Fruit fly (Drosophila melanogaster) whole organism, embryonic: Measurements from ENCODE around the gene bma.

Experiments used
- BEAF-32 ChIP-seq: fragments of 200-800 bp; sonication (Bioruptor generic); optimal IDR thresholded peaks from 3 replicates; lab custom pipeline; 2017; ENCODE audit warnings: missing biosample characterization, missing genetic modification characterization, mild to moderate bottlenecking, moderate library complexity, missing genetic modification reagents
- CG11247 ChIP-seq: fragments of 200-800 bp; sonication (Bioruptor generic); IDR thresholded peaks from 2 replicates; pipeline ENCODE4 v1.3.6; 2022; ENCODE audit warnings: missing biosample characterization, missing genetic modification characterization
- CG12155 ChIP-seq: fragments of 200-800 bp; sonication (Bioruptor generic); optimal IDR thresholded peaks from 3 replicates; lab custom pipeline; 2016; ENCODE audit warnings: missing biosample characterization, missing genetic modification characterization
- CG15073 ChIP-seq: fragments of 200-800 bp; sonication (Bioruptor generic); optimal IDR thresholded peaks from 2 replicates; lab custom pipeline; 2016; ENCODE audit warnings: missing biosample characterization, missing genetic modification characterization
- CG1529 ChIP-seq: fragments of 200-800 bp; sonication (Bioruptor generic); optimal IDR thresholded peaks from 3 replicates; lab custom pipeline; 2018; ENCODE audit warnings: missing biosample characterization, missing genetic modification characterization
- CG16863 ChIP-seq: fragments of 200-800 bp; sonication (Bioruptor generic); optimal IDR thresholded peaks from 3 replicates; lab custom pipeline; 2016; ENCODE audit warnings: missing biosample characterization, missing genetic modification characterization
- CG17612 ChIP-seq: fragments of 200-800 bp; sonication (Bioruptor generic); IDR thresholded peaks from 2 replicates; pipeline ENCODE4 v1.3.6; 2022; ENCODE audit warnings: missing biosample characterization, missing genetic modification characterization
- CG17802 ChIP-seq: fragments of 200-800 bp; sonication (Bioruptor generic); optimal IDR thresholded peaks from 2 replicates; lab custom pipeline; 2018; ENCODE audit warnings: missing biosample characterization, mild to moderate bottlenecking, missing genetic modification characterization, moderate library complexity
- CG17912 ChIP-seq: fragments of 200-800 bp; sonication (Bioruptor generic); optimal IDR thresholded peaks from 2 replicates; lab custom pipeline; 2018; ENCODE audit warnings: missing biosample characterization, mild to moderate bottlenecking, missing genetic modification characterization
- CG1832 ChIP-seq: fragments of 200-800 bp; sonication (Bioruptor generic); optimal IDR thresholded peaks from 2 replicates; lab custom pipeline; 2017; ENCODE audit warnings: missing biosample characterization, mild to moderate bottlenecking, missing genetic modification characterization, inconsistent platforms
- CG18476 ChIP-seq: fragments of 200-800 bp; sonication (Bioruptor generic); optimal IDR thresholded peaks from 2 replicates; lab custom pipeline; 2016; ENCODE audit warnings: missing biosample characterization, mild to moderate bottlenecking, missing genetic modification characterization
- CG2116 ChIP-seq: fragments of 200-800 bp; sonication (Bioruptor generic); optimal IDR thresholded peaks from 3 replicates; lab custom pipeline; 2018; ENCODE audit warnings: missing biosample characterization, mild to moderate bottlenecking, missing genetic modification characterization
- CG2120 ChIP-seq: fragments of 200-800 bp; sonication (Bioruptor generic); optimal IDR thresholded peaks from 3 replicates; lab custom pipeline; 2016; ENCODE audit warnings: missing biosample characterization, missing genetic modification characterization
- CG32767 ChIP-seq: fragments of 200-800 bp; sonication (Bioruptor generic); IDR thresholded peaks from 2 replicates; pipeline ENCODE4 v1.3.6; 2022; ENCODE audit warnings: missing biosample characterization, missing genetic modification characterization
- CG4360 ChIP-seq: fragments of 200-800 bp; sonication (Bioruptor generic); IDR thresholded peaks from 2 replicates; pipeline ENCODE4 v1.3.6; 2022; ENCODE audit warnings: missing biosample characterization, missing genetic modification characterization
- CG4854 ChIP-seq: fragments of 200-800 bp; sonication (Bioruptor generic); optimal IDR thresholded peaks from 2 replicates; lab custom pipeline; 2016; ENCODE audit warnings: missing biosample characterization, missing genetic modification characterization, inconsistent platforms
- CG7963 ChIP-seq: fragments of 200-800 bp; sonication (Bioruptor generic); IDR thresholded peaks from 3 replicates; pipeline ENCODE4 v1.3.6; 2022; ENCODE audit warnings: missing biosample characterization, missing genetic modification characterization; ENCODE audit not compliant: partially characterized antibody
- CG8924 ChIP-seq: fragments of 200-800 bp; optimal IDR thresholded peaks from 3 replicates; lab custom pipeline; 2019; ENCODE audit warnings: missing biosample characterization, mild to moderate bottlenecking, missing genetic modification characterization, moderate library complexity
- CG8944 ChIP-seq: fragments of 200-800 bp; sonication (Bioruptor generic); optimal IDR thresholded peaks from 3 replicates; lab custom pipeline; 2016; ENCODE audit warnings: missing biosample characterization, missing genetic modification characterization
- CG9727 ChIP-seq: fragments of 200-800 bp; sonication (Bioruptor generic); optimal IDR thresholded peaks from 3 replicates; lab custom pipeline; 2017; ENCODE audit warnings: missing biosample characterization, mild to moderate bottlenecking, missing genetic modification characterization
- Dip2 ChIP-seq: fragments of 200-800 bp; sonication (Bioruptor generic); IDR thresholded peaks from 2 replicates; pipeline ENCODE4 v1.3.6; 2022; ENCODE audit warnings: missing biosample characterization, missing genetic modification characterization
- H15 ChIP-seq: fragments of 200-800 bp; sonication (Bioruptor generic); IDR thresholded peaks from 3 replicates; pipeline ENCODE4 v1.3.6; 2022; ENCODE audit warnings: missing biosample characterization, missing genetic modification characterization
- Hr51 ChIP-seq, 2 experiments: fragments of 200-800 bp; sonication (Bioruptor generic); optimal IDR thresholded peaks; 2 replicates in 1 of 2; 3 replicates in 1 of 2; lab custom pipeline; 2016 to 2018; ENCODE audit warnings: missing biosample characterization in 2 of 2, missing genetic modification characterization in 2 of 2, mild to moderate bottlenecking in 1 of 2, moderate library complexity in 1 of 2
- Hsf ChIP-seq: fragments of 200-800 bp; sonication (Bioruptor generic); optimal IDR thresholded peaks from 3 replicates; lab custom pipeline; 2016; ENCODE audit warnings: missing biosample characterization, missing genetic modification characterization
- Kr ChIP-seq: fragments of 200-800 bp; sonication (Bioruptor generic); optimal IDR thresholded peaks from 2 replicates; lab custom pipeline; 2017; ENCODE audit warnings: missing biosample characterization, mild to moderate bottlenecking, missing genetic modification characterization
- NC2α ChIP-seq: fragments of 200-800 bp; sonication (Bioruptor generic); optimal IDR thresholded peaks from 2 replicates; lab custom pipeline; 2016; ENCODE audit warnings: missing biosample characterization, missing genetic modification characterization
- NC2β ChIP-seq: fragments of 200-800 bp; sonication (Bioruptor generic); optimal IDR thresholded peaks from 2 replicates; lab custom pipeline; 2016; ENCODE audit warnings: missing biosample characterization, missing genetic modification characterization
- Oli ChIP-seq: fragments of 200-800 bp; sonication (Bioruptor generic); optimal IDR thresholded peaks from 2 replicates; lab custom pipeline; 2018; ENCODE audit warnings: missing biosample characterization, mild to moderate bottlenecking, missing genetic modification characterization, moderate library complexity
- PHDP ChIP-seq: fragments of 200-800 bp; sonication (Bioruptor generic); optimal IDR thresholded peaks from 3 replicates; lab custom pipeline; 2018; ENCODE audit warnings: missing biosample characterization, mild to moderate bottlenecking, missing genetic modification characterization, moderate library complexity
- Ptx1 ChIP-seq: fragments of 200-800 bp; sonication (Bioruptor generic); IDR thresholded peaks from 2 replicates; pipeline ENCODE4 v1.3.6; 2022; ENCODE audit warnings: missing biosample characterization, missing genetic modification characterization
- TFAM ChIP-seq: fragments of 200-800 bp; sonication (Bioruptor generic); optimal IDR thresholded peaks from 2 replicates; lab custom pipeline; 2017; ENCODE audit warnings: missing biosample characterization, missing genetic modification characterization, inconsistent platforms
- ap ChIP-seq: fragments of 200-800 bp; sonication (Bioruptor generic); IDR thresholded peaks from 2 replicates; pipeline ENCODE4 v1.3.6; 2022; ENCODE audit warnings: missing biosample characterization, missing genetic modification characterization
- ato ChIP-seq: fragments of 200-800 bp; sonication (Bioruptor generic); IDR thresholded peaks from 2 replicates; pipeline ENCODE4 v1.3.6; 2022; ENCODE audit warnings: missing biosample characterization, missing genetic modification characterization; ENCODE audit not compliant: partially characterized antibody
- az2 ChIP-seq: fragments of 200-800 bp; sonication (Bioruptor generic); optimal IDR thresholded peaks from 3 replicates; lab custom pipeline; 2016; ENCODE audit warnings: missing biosample characterization, missing genetic modification characterization
- cad ChIP-seq: fragments of >200 bp; optimal IDR thresholded peaks from 2 replicates; lab custom pipeline; 2017; ENCODE audit warnings: missing biosample characterization, missing genetic modification characterization
- cas ChIP-seq: fragments of 200-800 bp; sonication (Bioruptor generic); IDR thresholded peaks from 2 replicates; pipeline ENCODE4 v1.3.6; 2022; ENCODE audit warnings: missing biosample characterization, missing genetic modification characterization
- crol ChIP-seq: fragments of 200-800 bp; sonication (Bioruptor generic); IDR thresholded peaks from 2 replicates; pipeline ENCODE4 v1.3.6; 2022; ENCODE audit warnings: missing biosample characterization, missing genetic modification characterization
- danr ChIP-seq: fragments of 200-800 bp; sonication (Bioruptor generic); IDR thresholded peaks from 2 replicates; pipeline ENCODE4 v1.3.6; 2022; ENCODE audit warnings: missing biosample characterization, missing genetic modification characterization
- fu2 ChIP-seq: fragments of 200-800 bp; sonication (Bioruptor generic); optimal IDR thresholded peaks from 2 replicates; lab custom pipeline; 2016; ENCODE audit warnings: missing biosample characterization, missing genetic modification characterization
- gem ChIP-seq: fragments of 200-800 bp; sonication (Bioruptor generic); optimal IDR thresholded peaks from 2 replicates; lab custom pipeline; 2019; ENCODE audit warnings: missing biosample characterization, mild to moderate bottlenecking, missing genetic modification characterization, moderate library complexity
- gfzf ChIP-seq: fragments of 200-800 bp; sonication (Bioruptor generic); optimal IDR thresholded peaks from 2 replicates; lab custom pipeline; 2016; ENCODE audit warnings: missing biosample characterization, mild to moderate bottlenecking, missing genetic modification characterization, moderate library complexity
- h ChIP-seq: fragments of >200 bp; optimal IDR thresholded peaks from 2 replicates; lab custom pipeline; 2017
- jumu ChIP-seq: fragments of 200-800 bp; sonication (Bioruptor generic); optimal IDR thresholded peaks from 3 replicates; lab custom pipeline; 2016; ENCODE audit warnings: missing biosample characterization, missing genetic modification characterization
- kni ChIP-seq: fragments of 200-800 bp; sonication (Bioruptor generic); optimal IDR thresholded peaks from 3 replicates; lab custom pipeline; 2017; ENCODE audit warnings: mild to moderate bottlenecking, missing biosample characterization, missing genetic modification reagents, missing genetic modification characterization
- phol ChIP-seq: fragments of 200-800 bp; sonication (Bioruptor generic); optimal IDR thresholded peaks from 3 replicates; lab custom pipeline; 2018; ENCODE audit warnings: missing biosample characterization, mild to moderate bottlenecking, missing genetic modification characterization, moderate library complexity
- prd ChIP-seq, 3 experiments: fragments of >200 bp in 2 of 3; fragments of 200-800 bp in 1 of 3; sonication (Bioruptor generic) in 1 of 3; optimal IDR thresholded peaks in 2 of 3; IDR thresholded peaks in 1 of 3; 2 replicates in 2 of 3; 3 replicates in 1 of 3; pipeline versions ENCODE4 v1.3.6 to Lab custom; 2017 to 2022; ENCODE audit warnings: missing biosample characterization in 1 of 3, missing genetic modification characterization in 1 of 3
- pzg ChIP-seq: fragments of 200-800 bp; sonication (Bioruptor generic); optimal IDR thresholded peaks from 3 replicates; lab custom pipeline; 2018; ENCODE audit warnings: missing biosample characterization, mild to moderate bottlenecking, missing genetic modification characterization, moderate library complexity
- schlank ChIP-seq: fragments of 200-800 bp; sonication (Bioruptor generic); optimal IDR thresholded peaks from 2 replicates; lab custom pipeline; 2018; ENCODE audit warnings: missing biosample characterization, mild to moderate bottlenecking, missing genetic modification characterization
- tgo ChIP-seq: fragments of 200-800 bp; sonication (Bioruptor generic); IDR thresholded peaks from 3 replicates; pipeline ENCODE4 v1.3.6; 2022; ENCODE audit warnings: missing biosample characterization, missing genetic modification characterization
- vfl ChIP-seq: fragments of 200-800 bp; sonication (Bioruptor generic); optimal IDR thresholded peaks from 2 replicates; lab custom pipeline; 2016; ENCODE audit warnings: missing biosample characterization, missing genetic modification characterization
- vvl ChIP-seq: fragments of 200-800 bp; sonication (Bioruptor generic); IDR thresholded peaks from 2 replicates; pipeline ENCODE4 v1.3.6; 2022; ENCODE audit warnings: missing biosample characterization, missing genetic modification characterization

The bma gene

dm6 chr3L:9899046-9899659 lies 8.8 kb upstream of the bma start, which contains the start of gene nudE (continued):
- peak; percentile 26 for TF ChIP-seq CG2116 (GFP tag; lab: Kevin White, UChicago)
- TF ChIP-seq Hsf (GFP tag; lab: Kevin White, UChicago), result peak; percentile 19
- TF ChIP-seq CG7963 (GFP tag; lab: Robert Waterston, UW), result no peak
- TF ChIP-seq CG11247 (GFP tag; lab: Robert Waterston, UW), result peak; percentile 61
- TF ChIP-seq CG9727 (GFP tag; lab: Kevin White, UChicago), result no peak
- TF ChIP-seq gem, result peak; percentile 16
- no peak for TF ChIP-seq ato (GFP tag; lab: Robert Waterston, UW)
- TF ChIP-seq CG8944, result peak; percentile 41
- TF ChIP-seq pzg, result peak; percentile 64
- no peak; the same call in 2 of the 3 replicates for TF ChIP-seq tgo (GFP tag; lab: Robert Waterston, UW)
- TF ChIP-seq CG12155 (GFP tag; lab: Kevin White, UChicago), result peak; percentile 19
- TF ChIP-seq PHDP (tag; lab: Kevin White, UChicago), result no peak
- no peak for TF ChIP-seq Oli (tag; lab: Kevin White, UChicago)
- no peak for TF ChIP-seq Kr (GFP tag; lab: Kevin White, UChicago)
- TF ChIP-seq CG15073 (GFP tag; lab: Kevin White, UChicago), result no peak
- TF ChIP-seq BEAF-32 (GFP tag; lab: Kevin White, UChicago), result peak; percentile 36
- peak; percentile 26 for TF ChIP-seq jumu (GFP tag; lab: Kevin White, UChicago)
- TF ChIP-seq CG17612 (GFP tag; lab: Robert Waterston, UW), result no peak
- no peak for TF ChIP-seq CG4854 (GFP tag; lab: Kevin White, UChicago)
- no peak for TF ChIP-seq H15 (GFP tag; lab: Robert Waterston, UW)
- peak; percentile 60 for TF ChIP-seq CG2120 (GFP tag; lab: Kevin White, UChicago)
- TF ChIP-seq CG1832 (GFP tag; lab: Kevin White, UChicago), result no peak
- no peak for TF ChIP-seq Dip2 (GFP tag; lab: Robert Waterston, UW)
- TF ChIP-seq NC2β (GFP tag; lab: Kevin White, UChicago), result no peak
- no peak for TF ChIP-seq CG1529 (GFP tag; lab: Kevin White, UChicago)
- no peak for TF ChIP-seq TFAM (GFP tag; lab: Kevin White, UChicago)
- TF ChIP-seq fu2 (GFP tag; lab: Kevin White, UChicago), result peak; percentile 36
- TF ChIP-seq phol, result peak; percentile 24
- TF ChIP-seq ap, result no peak
- TF ChIP-seq az2 (GFP tag; lab: Kevin White, UChicago), result no peak
- TF ChIP-seq prd (optimal IDR thresholded peaks at IDR 0.05; lab: Kevin White, UChicago), result no peak
- TF ChIP-seq prd (GFP tag; IDR thresholded peaks at IDR 0.05; lab: Robert Waterston, UW), result no peak
- TF ChIP-seq CG18476 (GFP tag; lab: Kevin White, UChicago), result no peak
- no peak for TF ChIP-seq NC2α (GFP tag; lab: Kevin White, UChicago)
- no peak for TF ChIP-seq cad
- no peak for TF ChIP-seq CG32767 (GFP tag; lab: Robert Waterston, UW)
- no peak for TF ChIP-seq Hr51 (GFP tag; optimal IDR thresholded peaks at IDR 0.05; lab: Kevin White, UChicago)
- peak; percentile 50; the same call in 1 of the 2 replicates for TF ChIP-seq Ptx1
- no peak for TF ChIP-seq crol (GFP tag; lab: Robert Waterston, UW)
- TF ChIP-seq CG4360 (GFP tag; lab: Robert Waterston, UW), result peak; percentile 98
- TF ChIP-seq cas (GFP tag; lab: Robert Waterston, UW), result no peak
- TF ChIP-seq h, result no peak
- no peak for TF ChIP-seq gfzf (GFP tag; lab: Kevin White, UChicago)
- TF ChIP-seq CG16863 (GFP tag; lab: Kevin White, UChicago), result no peak
- TF ChIP-seq CG8924 (tag; lab: Kevin White, UChicago), result peak; percentile 25
- no peak for TF ChIP-seq CG17802 (tag; lab: Kevin White, UChicago)
- TF ChIP-seq vfl, result no peak
- TF ChIP-seq vvl, result no peak; the same call in 1 of the 2 replicates
- TF ChIP-seq schlank (tag; lab: Kevin White, UChicago), result no peak
- TF ChIP-seq CG17912 (GFP tag; lab: Kevin White, UChicago), result no peak
- no peak for TF ChIP-seq kni (GFP tag; lab: Kevin White, UChicago)
- no peak for TF ChIP-seq danr (GFP tag; lab: Robert Waterston, UW)
